Fruit fly (Drosophila melanogaster): Measurements from ENCODE around the gene Prp6.

Prp6 gene

dm6 chr3L:18896297-18896863 is 8.8 kb upstream of the Prp6 start (continued):
- no peak for TF ChIP-seq sc (optimal IDR thresholded peaks at IDR 0.05)
- TF ChIP-seq sc (GFP tag; optimal IDR thresholded peaks at IDR 0.05) = no peak
- TF ChIP-seq CG12299 (tag; optimal IDR thresholded peaks at IDR 0.05) = no peak
- peak; percentile 40 for TF ChIP-seq CG10543 (GFP tag; optimal IDR thresholded peaks at IDR 0.05)
- no peak for TF ChIP-seq slou (GFP tag; optimal IDR thresholded peaks at IDR 0.05)
- TF ChIP-seq abd-A (tag; optimal IDR thresholded peaks at IDR 0.05) = peak; percentile 16
- no peak for TF ChIP-seq gfzf (GFP tag; optimal IDR thresholded peaks at IDR 0.05)
- no peak for TF ChIP-seq CG4854 (GFP tag; optimal IDR thresholded peaks at IDR 0.05)
- no peak for TF ChIP-seq emc (GFP tag; optimal IDR thresholded peaks at IDR 0.05)
- no peak for TF ChIP-seq CG15696 (tag; optimal IDR thresholded peaks at IDR 0.05)
- TF ChIP-seq CG1529 (GFP tag; optimal IDR thresholded peaks at IDR 0.05) = no peak
- no peak for TF ChIP-seq Dp (GFP tag; optimal IDR thresholded peaks at IDR 0.05)
- TF ChIP-seq Sox100B (GFP tag; optimal IDR thresholded peaks at IDR 0.05) = no peak
- TF ChIP-seq CG17361 (GFP tag; IDR thresholded peaks at IDR 0.05) = no peak
- no peak for TF ChIP-seq D19A (tag; optimal IDR thresholded peaks at IDR 0.05)
- TF ChIP-seq CG9727 (GFP tag; optimal IDR thresholded peaks at IDR 0.05) = no peak
- no peak for TF ChIP-seq insv (GFP tag; optimal IDR thresholded peaks at IDR 0.05)
- 0 out of 3 replicates have a peak, but pooled peaks have one; percentile 34 for TF ChIP-seq Doc3 (GFP tag; IDR thresholded peaks at IDR 0.05; ENCODE audit: partially characterized antibody)
- TF ChIP-seq hb (GFP tag; IDR thresholded peaks at IDR 0.05; ENCODE audit: partially characterized antibody) = 0 out of 3 replicates have a peak, but pooled peaks have one; percentile 30
- no peak for TF ChIP-seq dysf (GFP tag; IDR thresholded peaks at IDR 0.05)
- TF ChIP-seq CG7556 (GFP tag; optimal IDR thresholded peaks at IDR 0.05) = no peak
- TF ChIP-seq Atf6 (GFP tag; IDR thresholded peaks at IDR 0.05) = 0 out of 2 replicates have a peak, but pooled peaks have one; percentile 25
- no peak for TF ChIP-seq Nf-YA (GFP tag; IDR thresholded peaks at IDR 0.05)
- TF ChIP-seq CTCF (GFP tag; optimal IDR thresholded peaks at IDR 0.05) = no peak
- peak in 1 of 2 experiments; percentile 6 for TF ChIP-seq Trl (optimal IDR thresholded peaks at IDR 0.05)
- no peak for TF ChIP-seq Trl (GFP tag; optimal IDR thresholded peaks at IDR 0.05)
- TF ChIP-seq CG34224 (GFP tag; IDR thresholded peaks at IDR 0.05; ENCODE audit: partially characterized antibody) = 0 out of 3 replicates have a peak, but pooled peaks have one; percentile 16
- no peak for TF ChIP-seq CG18262 (tag; optimal IDR thresholded peaks at IDR 0.05)
- no peak for TF ChIP-seq CG13424 (tag; optimal IDR thresholded peaks at IDR 0.05)
- TF ChIP-seq fd3F (GFP tag; optimal IDR thresholded peaks at IDR 0.05) = no peak
- no peak for TF ChIP-seq Atf-2 (GFP tag; optimal IDR thresholded peaks at IDR 0.05)
- TF ChIP-seq ato (GFP tag; IDR thresholded peaks at IDR 0.05; ENCODE audit: partially characterized antibody) = no peak
- no peak for TF ChIP-seq CG14014 (GFP tag; IDR thresholded peaks at IDR 0.05)
- no peak for TF ChIP-seq sqz (GFP tag; optimal IDR thresholded peaks at IDR 0.05)
- TF ChIP-seq Oaz (GFP tag; IDR thresholded peaks at IDR 0.05) = no peak
- TF ChIP-seq CG11085 (GFP tag; IDR thresholded peaks at IDR 0.05) = 0 out of 2 replicates have a peak, but pooled peaks have one; percentile 7
- no peak for TF ChIP-seq CG7271 (tag; optimal IDR thresholded peaks at IDR 0.05)
- no peak for TF ChIP-seq CG6813 (GFP tag; optimal IDR thresholded peaks at IDR 0.05)
- peak; percentile 32; the same call in 1 of the 2 replicates for TF ChIP-seq Scr (GFP tag; IDR thresholded peaks at IDR 0.05; ENCODE audit: partially characterized antibody)
- TF ChIP-seq Drgx (GFP tag; IDR thresholded peaks at IDR 0.05) = no peak
- TF ChIP-seq E2f1 (GFP tag; IDR thresholded peaks at IDR 0.05) = no peak
- no peak for TF ChIP-seq CG32767 (GFP tag; IDR thresholded peaks at IDR 0.05)
- TF ChIP-seq en (GFP tag; optimal IDR thresholded peaks at IDR 0.05) = no peak
- TF ChIP-seq hbn (GFP tag; IDR thresholded peaks at IDR 0.05; ENCODE audit: partially characterized antibody) = no peak
- TF ChIP-seq wek (GFP tag; optimal IDR thresholded peaks at IDR 0.05) = no peak
- no peak for TF ChIP-seq CG2712 (tag; optimal IDR thresholded peaks at IDR 0.05)
- TF ChIP-seq fd64A (GFP tag; optimal IDR thresholded peaks at IDR 0.05) = no peak
- no peak for TF ChIP-seq Mrtf (GFP tag; IDR thresholded peaks at IDR 0.05)
- TF ChIP-seq fru (optimal IDR thresholded peaks at IDR 0.05) = no peak
- no peak for TF ChIP-seq CG30020 (tag; optimal IDR thresholded peaks at IDR 0.05)
- TF ChIP-seq crc (GFP tag; optimal IDR thresholded peaks at IDR 0.05) = no peak
- no peak for TF ChIP-seq CG17328 (GFP tag; IDR thresholded peaks at IDR 0.05)

All from whole organism, embryonic.